Fruit fly (Drosophila melanogaster) whole organism, embryonic: Measurements from ENCODE around the gene CG42232.

Source experiments
- C15 ChIP-seq: fragments of 200-800 bp; sonication (Bioruptor generic); IDR thresholded peaks from 3 replicates; pipeline ENCODE4 v1.3.6; 2022; ENCODE audit warnings: missing biosample characterization, missing genetic modification characterization
- CG10431 ChIP-seq: fragments of 200-800 bp; sonication (Bioruptor generic); optimal IDR thresholded peaks from 3 replicates; lab custom pipeline; 2018; ENCODE audit warnings: missing biosample characterization, mild to moderate bottlenecking, missing genetic modification characterization
- CG11456 ChIP-seq: fragments of 200-800 bp; sonication (Bioruptor generic); IDR thresholded peaks from 3 replicates; pipeline ENCODE4 v1.3.6; 2022; ENCODE audit warnings: missing biosample characterization, missing genetic modification characterization
- CG15479 ChIP-seq: fragments of 200-800 bp; sonication (Bioruptor generic); optimal IDR thresholded peaks from 3 replicates; lab custom pipeline; 2019; ENCODE audit warnings: missing biosample characterization, mild to moderate bottlenecking, missing genetic modification characterization, moderate library complexity
- CG17186 ChIP-seq: fragments of 200-800 bp; sonication (Bioruptor generic); optimal IDR thresholded peaks from 3 replicates; lab custom pipeline; 2017; ENCODE audit warnings: missing biosample characterization, missing genetic modification reagents, missing genetic modification characterization
- CG17359 ChIP-seq: fragments of 200-800 bp; sonication (Bioruptor generic); optimal IDR thresholded peaks from 3 replicates; lab custom pipeline; 2018; ENCODE audit warnings: missing biosample characterization, mild to moderate bottlenecking, missing genetic modification characterization, moderate library complexity
- CG1792 ChIP-seq: fragments of 200-800 bp; sonication (Bioruptor generic); optimal IDR thresholded peaks from 2 replicates; lab custom pipeline; 2016; ENCODE audit warnings: missing biosample characterization, missing genetic modification characterization
- CG18619 ChIP-seq: fragments of 200-800 bp; sonication (Bioruptor generic); optimal IDR thresholded peaks from 3 replicates; lab custom pipeline; 2017; ENCODE audit warnings: missing biosample characterization, mild to moderate bottlenecking, missing genetic modification characterization
- CG31365 ChIP-seq: fragments of 200-800 bp; sonication (Bioruptor generic); optimal IDR thresholded peaks from 2 replicates; lab custom pipeline; 2018; ENCODE audit warnings: missing biosample characterization, mild to moderate bottlenecking, missing genetic modification characterization
- CG3163 ChIP-seq: fragments of 200-800 bp; sonication (Bioruptor generic); optimal IDR thresholded peaks from 3 replicates; lab custom pipeline; 2016; ENCODE audit warnings: missing biosample characterization, missing genetic modification characterization
- CG5180 ChIP-seq: fragments of 200-800 bp; sonication (Bioruptor generic); optimal IDR thresholded peaks from 3 replicates; lab custom pipeline; 2017; ENCODE audit warnings: missing biosample characterization, missing genetic modification characterization, mild to moderate bottlenecking, moderate library complexity, missing genetic modification reagents
- CG6683 ChIP-seq: fragments of 200-800 bp; sonication (Bioruptor generic); optimal IDR thresholded peaks from 2 replicates; lab custom pipeline; 2017; ENCODE audit warnings: missing biosample characterization, mild to moderate bottlenecking, missing genetic modification characterization, missing genetic modification reagents
- CG7556 ChIP-seq: fragments of 200-800 bp; sonication (Bioruptor generic); optimal IDR thresholded peaks from 2 replicates; lab custom pipeline; 2017; ENCODE audit warnings: missing biosample characterization, mild to moderate bottlenecking, missing genetic modification characterization
- CG8388 ChIP-seq: fragments of 200-800 bp; sonication (Bioruptor generic); optimal IDR thresholded peaks from 2 replicates; lab custom pipeline; 2019; ENCODE audit warnings: missing biosample characterization, mild to moderate bottlenecking, missing genetic modification characterization, moderate library complexity
- CG9797 ChIP-seq: fragments of 200-800 bp; sonication (Bioruptor generic); optimal IDR thresholded peaks from 3 replicates; lab custom pipeline; 2018; ENCODE audit warnings: missing biosample characterization, mild to moderate bottlenecking, missing genetic modification characterization
- CoRest ChIP-seq: fragments of 200-800 bp; sonication (Bioruptor generic); optimal IDR thresholded peaks from 3 replicates; lab custom pipeline; 2018; ENCODE audit warnings: missing biosample characterization, mild to moderate bottlenecking, missing genetic modification characterization, moderate library complexity
- HmgD ChIP-seq: fragments of 200-800 bp; sonication (Bioruptor generic); optimal IDR thresholded peaks from 3 replicates; lab custom pipeline; 2016; ENCODE audit warnings: missing biosample characterization, missing genetic modification characterization
- Hmx ChIP-seq: fragments of 200-800 bp; sonication (Bioruptor generic); optimal IDR thresholded peaks from 2 replicates; lab custom pipeline; 2016; ENCODE audit warnings: missing biosample characterization, missing genetic modification characterization
- MESR4 ChIP-seq: fragments of 200-800 bp; sonication (Bioruptor generic); optimal IDR thresholded peaks from 2 replicates; lab custom pipeline; 2018; ENCODE audit warnings: missing biosample characterization, mild to moderate bottlenecking, missing genetic modification characterization, moderate library complexity
- Max ChIP-seq: fragments of 200-800 bp; sonication (Bioruptor generic); optimal IDR thresholded peaks from 2 replicates; lab custom pipeline; 2016; ENCODE audit warnings: missing biosample characterization, mild to moderate bottlenecking, missing genetic modification characterization
- Nf-YC ChIP-seq: fragments of 200-800 bp; optimal IDR thresholded peaks from 3 replicates; lab custom pipeline; 2019; ENCODE audit warnings: missing biosample characterization, mild to moderate bottlenecking, missing genetic modification characterization, moderate library complexity
- Scr ChIP-seq: fragments of 200-800 bp; sonication (Bioruptor generic); IDR thresholded peaks from 2 replicates; pipeline ENCODE4 v1.3.6; 2022; ENCODE audit warnings: missing biosample characterization, missing genetic modification characterization; ENCODE audit not compliant: partially characterized antibody
- Sry-δ ChIP-seq: fragments of 200-800 bp; sonication (Bioruptor generic); optimal IDR thresholded peaks from 2 replicates; lab custom pipeline; 2016; ENCODE audit warnings: missing biosample characterization, missing genetic modification characterization
- aop ChIP-seq: fragments of 200-800 bp; sonication (Bioruptor generic); IDR thresholded peaks from 2 replicates; pipeline ENCODE4 v1.3.6; 2022; ENCODE audit warnings: missing biosample characterization, missing genetic modification characterization
- ash1 ChIP-seq: fragments of 200-800 bp; sonication (Bioruptor generic); optimal IDR thresholded peaks from 2 replicates; lab custom pipeline; 2018; ENCODE audit warnings: missing biosample characterization, mild to moderate bottlenecking, missing genetic modification characterization
- corto ChIP-seq: fragments of 200-800 bp; sonication (Bioruptor generic); optimal IDR thresholded peaks from 2 replicates; lab custom pipeline; 2016; ENCODE audit warnings: missing biosample characterization, mild to moderate bottlenecking, missing genetic modification characterization, moderate library complexity
- crp ChIP-seq, 2 experiments: fragments of 200-800 bp; sonication (Bioruptor generic); optimal IDR thresholded peaks; 2 replicates in 1 of 2; 3 replicates in 1 of 2; lab custom pipeline; 2017; ENCODE audit warnings: missing biosample characterization in 2 of 2, missing genetic modification characterization in 2 of 2, mild to moderate bottlenecking in 1 of 2, moderate library complexity in 1 of 2
- dm ChIP-seq: fragments of 200-800 bp; sonication (Bioruptor generic); optimal IDR thresholded peaks from 3 replicates; lab custom pipeline; 2016; ENCODE audit warnings: missing biosample characterization, missing genetic modification characterization
- esg ChIP-seq: fragments of 200-800 bp; sonication (Bioruptor generic); conservative IDR thresholded peaks from 2 replicates; pipeline ENCODE4 v1.3.6; 2022; ENCODE audit warnings: missing biosample characterization, missing genetic modification characterization
- fd3F ChIP-seq: fragments of 200-800 bp; sonication (Bioruptor generic); optimal IDR thresholded peaks from 2 replicates; lab custom pipeline; 2018; ENCODE audit warnings: missing biosample characterization, mild to moderate bottlenecking, missing genetic modification characterization, moderate library complexity
- gce ChIP-seq: fragments of 200-800 bp; sonication (Bioruptor generic); IDR thresholded peaks from 3 replicates; pipeline ENCODE4 v1.3.6; 2022; ENCODE audit warnings: missing biosample characterization, missing genetic modification characterization
- grn ChIP-seq: fragments of 200-800 bp; sonication (Bioruptor generic); optimal IDR thresholded peaks from 3 replicates; lab custom pipeline; 2017; ENCODE audit warnings: missing biosample characterization, missing genetic modification characterization
- hth ChIP-seq: fragments of >200 bp; optimal IDR thresholded peaks from 2 replicates; lab custom pipeline; 2017; ENCODE audit warnings: inconsistent platforms
- jing ChIP-seq: fragments of 200-800 bp; sonication (Bioruptor generic); optimal IDR thresholded peaks from 2 replicates; lab custom pipeline; 2018; ENCODE audit warnings: missing biosample characterization, mild to moderate bottlenecking, missing genetic modification characterization
- lbe ChIP-seq: fragments of 200-800 bp; sonication (Bioruptor generic); optimal IDR thresholded peaks from 2 replicates; lab custom pipeline; 2016; ENCODE audit warnings: missing biosample characterization, mild to moderate bottlenecking, missing genetic modification characterization
- lilli ChIP-seq: fragments of 200-800 bp; sonication (Bioruptor generic); optimal IDR thresholded peaks from 3 replicates; lab custom pipeline; 2016; ENCODE audit warnings: missing biosample characterization, missing genetic modification characterization
- mirr ChIP-seq: fragments of 200-800 bp; sonication (Bioruptor generic); optimal IDR thresholded peaks from 3 replicates; lab custom pipeline; 2018; ENCODE audit warnings: missing biosample characterization, mild to moderate bottlenecking, missing genetic modification characterization
- oc ChIP-seq: fragments of 200-800 bp; sonication (Bioruptor generic); optimal IDR thresholded peaks from 2 replicates; lab custom pipeline; 2018; ENCODE audit warnings: missing biosample characterization, mild to moderate bottlenecking, missing genetic modification characterization, moderate library complexity
- org-1 ChIP-seq: fragments of 200-800 bp; sonication (Bioruptor generic); optimal IDR thresholded peaks from 2 replicates; lab custom pipeline; 2017; ENCODE audit warnings: missing biosample characterization, missing genetic modification characterization
- p53 ChIP-seq: fragments of 200-800 bp; sonication (Bioruptor generic); optimal IDR thresholded peaks from 2 replicates; lab custom pipeline; 2016; ENCODE audit warnings: missing biosample characterization, missing genetic modification characterization
- repo ChIP-seq: fragments of 200-800 bp; sonication (Bioruptor generic); optimal IDR thresholded peaks from 2 replicates; lab custom pipeline; 2016; ENCODE audit warnings: missing biosample characterization, missing genetic modification characterization
- run ChIP-seq: fragments of 200-800 bp; sonication (Bioruptor generic); optimal IDR thresholded peaks from 3 replicates; lab custom pipeline; 2018; ENCODE audit warnings: missing biosample characterization, mild to moderate bottlenecking, missing genetic modification characterization
- salm ChIP-seq: fragments of 200-800 bp; sonication (Bioruptor generic); optimal IDR thresholded peaks from 2 replicates; lab custom pipeline; 2018; ENCODE audit warnings: missing biosample characterization, mild to moderate bottlenecking, missing genetic modification characterization
- sd ChIP-seq: fragments of 200-800 bp; sonication (Bioruptor generic); optimal IDR thresholded peaks from 3 replicates; lab custom pipeline; 2018; ENCODE audit warnings: missing biosample characterization, mild to moderate bottlenecking, missing genetic modification characterization, moderate library complexity
- seq ChIP-seq: fragments of 200-800 bp; sonication (Bioruptor generic); IDR thresholded peaks from 2 replicates; pipeline ENCODE4 v1.3.6; 2022; ENCODE audit warnings: missing biosample characterization, missing genetic modification characterization
- sna ChIP-seq: fragments of 200-800 bp; sonication (Bioruptor generic); IDR thresholded peaks from 2 replicates; pipeline ENCODE4 v1.3.6; 2022; ENCODE audit warnings: missing biosample characterization, missing genetic modification characterization; ENCODE audit not compliant: partially characterized antibody
- stc ChIP-seq: fragments of 200-800 bp; sonication (Bioruptor generic); IDR thresholded peaks from 2 replicates; pipeline ENCODE4 v1.3.6; 2022; ENCODE audit warnings: missing biosample characterization, missing genetic modification characterization
- trem ChIP-seq: fragments of 200-800 bp; optimal IDR thresholded peaks from 3 replicates; lab custom pipeline; 2019; ENCODE audit warnings: missing biosample characterization, mild to moderate bottlenecking, missing genetic modification characterization, moderate library complexity
- tup ChIP-seq: fragments of 200-800 bp; sonication (Bioruptor generic); optimal IDR thresholded peaks from 2 replicates; lab custom pipeline; 2016; ENCODE audit warnings: missing biosample characterization, mild to moderate bottlenecking, missing genetic modification characterization, moderate library complexity
- wor ChIP-seq: fragments of 200-800 bp; sonication (Bioruptor generic); IDR thresholded peaks from 2 replicates; pipeline ENCODE4 v1.3.6; 2022; ENCODE audit warnings: missing biosample characterization, missing genetic modification characterization
- zen2 ChIP-seq: fragments of 200-800 bp; sonication (Bioruptor generic); IDR thresholded peaks from 3 replicates; pipeline ENCODE4 v1.3.6; 2022; ENCODE audit warnings: missing biosample characterization, missing genetic modification characterization; ENCODE audit not compliant: partially characterized antibody

Gene CG42232

DNA sequence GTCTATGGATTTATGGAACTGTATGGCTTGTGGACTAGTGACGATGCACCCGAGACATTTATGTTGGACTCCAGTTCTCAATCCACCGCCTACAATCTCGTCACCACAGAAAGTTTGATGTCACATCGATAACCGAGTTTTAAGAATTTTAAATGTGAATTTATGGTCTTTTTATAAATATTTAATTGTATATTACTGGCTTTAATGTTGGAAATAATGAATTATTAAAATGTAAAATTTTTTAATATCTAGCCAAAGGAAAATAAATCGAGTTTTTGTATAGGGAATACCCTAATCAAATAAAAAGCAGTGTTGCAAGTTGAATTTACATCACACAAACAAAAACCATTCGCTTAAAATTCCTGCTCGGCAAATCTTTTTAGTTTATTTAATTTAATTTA lies 36.8 kb downstream of the CG42232 start, which contains the start of gene Fntb (continued):
- peak; percentile 47 for TF ChIP-seq salm
- TF ChIP-seq trem (tag; lab: Kevin White, UChicago) = peak; percentile 74
- TF ChIP-seq run = peak; percentile 35
- TF ChIP-seq CG17186 (GFP tag; lab: Kevin White, UChicago) = peak; percentile 20
- TF ChIP-seq CG8388 (GFP tag; lab: Kevin White, UChicago) = peak; percentile 58
- TF ChIP-seq crp (GFP tag; optimal IDR thresholded peaks at IDR 0.05; lab: Kevin White, UChicago) = peak in 1 of 2 experiments; percentile 8
- TF ChIP-seq CG9797 (GFP tag; lab: Kevin White, UChicago) = no peak
- no peak for TF ChIP-seq CG15479 (GFP tag; lab: Kevin White, UChicago)
- TF ChIP-seq grn (GFP tag; lab: Kevin White, UChicago) = no peak
- TF ChIP-seq stc (GFP tag; lab: Robert Waterston, UW) = no peak
- TF ChIP-seq MESR4 (GFP tag; lab: Kevin White, UChicago) = no peak
- TF ChIP-seq zen2 (GFP tag; lab: Robert Waterston, UW) = no peak
- TF ChIP-seq repo (GFP tag; lab: Kevin White, UChicago) = no peak
- peak; percentile 41; the same call in 1 of the 2 replicates for TF ChIP-seq esg (GFP tag; lab: Robert Waterston, UW)
- TF ChIP-seq CG3163 (GFP tag; lab: Kevin White, UChicago) = no peak
- no peak for TF ChIP-seq mirr (GFP tag; lab: Kevin White, UChicago)
- TF ChIP-seq C15 (GFP tag; lab: Robert Waterston, UW) = no peak
- TF ChIP-seq hth (lab: Kevin White, UChicago) = no peak
- TF ChIP-seq tup (GFP tag; lab: Kevin White, UChicago) = peak; percentile 15
- TF ChIP-seq CoRest = peak; percentile 82
- TF ChIP-seq CG5180 = no peak
- peak; percentile 31 for TF ChIP-seq CG6683 (GFP tag; lab: Kevin White, UChicago)
- TF ChIP-seq CG31365 = peak; percentile 12
- no peak for TF ChIP-seq p53 (GFP tag; lab: Kevin White, UChicago)
- no peak for TF ChIP-seq Scr
- TF ChIP-seq ash1 (GFP tag; lab: Kevin White, UChicago) = no peak
- 0 out of 2 replicates have a peak, but pooled peaks have one; percentile 15 for TF ChIP-seq seq (GFP tag; lab: Robert Waterston, UW)
- no peak for TF ChIP-seq CG1792 (GFP tag; lab: Kevin White, UChicago)
- TF ChIP-seq aop (GFP tag; lab: Robert Waterston, UW) = no peak
- TF ChIP-seq CG10431 = no peak
- no peak for TF ChIP-seq HmgD
- peak; percentile 65 for TF ChIP-seq Nf-YC
- TF ChIP-seq Hmx = peak; percentile 19
- peak; percentile 41 for TF ChIP-seq Max (GFP tag; lab: Kevin White, UChicago)
- no peak for TF ChIP-seq wor (GFP tag; lab: Robert Waterston, UW)
- TF ChIP-seq CG18619 (GFP tag; lab: Kevin White, UChicago) = peak; percentile 15
- TF ChIP-seq fd3F (GFP tag; lab: Kevin White, UChicago) = peak; percentile 55
- TF ChIP-seq jing (GFP tag; lab: Kevin White, UChicago) = no peak
- peak; percentile 35 for TF ChIP-seq lbe (GFP tag; lab: Kevin White, UChicago)
- peak; percentile 51 for TF ChIP-seq CG7556 (GFP tag; lab: Kevin White, UChicago)
- 0 out of 3 replicates have a peak, but pooled peaks have one; percentile 5 for TF ChIP-seq CG11456 (GFP tag; lab: Robert Waterston, UW)
- TF ChIP-seq CG17359 (tag; lab: Kevin White, UChicago) = peak; percentile 79
- TF ChIP-seq sd (tag; lab: Kevin White, UChicago) = no peak
- peak; percentile 74 for TF ChIP-seq lilli (GFP tag; lab: Kevin White, UChicago)
- no peak for TF ChIP-seq oc (tag; lab: Kevin White, UChicago)
- TF ChIP-seq org-1 (GFP tag; lab: Kevin White, UChicago) = no peak
- TF ChIP-seq corto (GFP tag; lab: Kevin White, UChicago) = no peak
- TF ChIP-seq sna (GFP tag; lab: Robert Waterston, UW) = no peak
- 0 out of 3 replicates have a peak, but pooled peaks have one; percentile 46 for TF ChIP-seq gce (GFP tag; lab: Robert Waterston, UW)
- no peak for TF ChIP-seq Sry-δ (GFP tag; lab: Kevin White, UChicago)
- no peak for TF ChIP-seq dm
